Worm (Caenorhabditis elegans): ENCODE measurements around the gene pole-4.

pole-4 gene

ce11 chrII:14958113-14958512 is 11.0 kb downstream of the pole-4 start, which contains the start of gene Y53F4B.1:
Gene Y53F4B.1, minus strand, starts transcription at chrII:14958213.
- TF ChIP-seq nhr-28 (tag; optimal IDR thresholded peaks at IDR 0.05) (peak; percentile 52), aha-1 (tag) (peak; percentile 33), nhr-41 (GFP tag; IDR thresholded peaks at IDR 0.05) (no peak)

- TF ChIP-seq nhr-42 (GFP tag; IDR thresholded peaks at IDR 0.05) (peak; percentile 43; the same call in 1 of the 2 replicates), ceh-28 (tag; optimal IDR thresholded peaks at IDR 0.05) (peak; percentile 94), lim-7 (GFP tag; IDR thresholded peaks at IDR 0.05) (no peak)
Measured at ce11 chrII:14952464-14953064, 16.6 kb downstream of the pole-4 start.

ce11 chrII:14946545-14946944 is 22.6 kb downstream of the pole-4 start:
- TF ChIP-seq fkh-10 (GFP tag; optimal IDR thresholded peaks at IDR 0.05) (peak; percentile 19), php-3 (GFP tag; IDR thresholded peaks at IDR 0.05) (no peak), nhr-42 (GFP tag; IDR thresholded peaks at IDR 0.05) (peak; percentile 67; the same call in 1 of the 2 replicates), aha-1 (tag) (peak; percentile 39)

- TF ChIP-seq snpc-4 (tag; optimal IDR thresholded peaks at IDR 0.05), result no peak
Measured at ce11 chrII:14945518-14945917, 23.6 kb downstream of the pole-4 start.

- TF ChIP-seq fos-1 (tag; optimal IDR thresholded peaks at IDR 0.05) (no peak), hmg-1.1 (GFP tag; IDR thresholded peaks at IDR 0.05) (no peak), hlh-11 (tag; optimal IDR thresholded peaks at IDR 0.05) (no peak), mes-2 (tag; optimal IDR thresholded peaks at IDR 0.05; ENCODE audit: poor library complexity, severe bottlenecking) (no peak), skn-1 (tag; optimal IDR thresholded peaks at IDR 0.05) (no peak), php-3 (GFP tag; IDR thresholded peaks at IDR 0.05) (no peak), ceh-20 (GFP tag; IDR thresholded peaks at IDR 0.05) (no peak), mxl-3 (GFP tag; optimal IDR thresholded peaks at IDR 0.05) (no peak), vab-7 (GFP tag; IDR thresholded peaks at IDR 0.05) (no peak), nhr-77 (tag; optimal IDR thresholded peaks at IDR 0.05) (no peak), pha-4 (GFP tag; IDR thresholded peaks at IDR 0.05) (no peak), pha-4 (tag; optimal IDR thresholded peaks at IDR 0.05) (no peak), egl-43 (GFP tag; IDR thresholded peaks at IDR 0.05) (no peak), R02D3.7 (tag; optimal IDR thresholded peaks at IDR 0.05) (no peak), cey-2 (tag; optimal IDR thresholded peaks at IDR 0.05; ENCODE audit: borderline replicate concordance, insufficient read depth) (no peak), nhr-48 (tag; optimal IDR thresholded peaks at IDR 0.05) (no peak), ztf-11 (tag; optimal IDR thresholded peaks at IDR 0.05) (no peak), F10B5.3 (tag; optimal IDR thresholded peaks at IDR 0.05) (no peak), zfp-2 (tag; optimal IDR thresholded peaks at IDR 0.05) (no peak), tag-97 (GFP tag; IDR thresholded peaks at IDR 0.05) (no peak), lir-3 (tag; optimal IDR thresholded peaks at IDR 0.05) (no peak)
Measured at ce11 chrII:14940980-14941379, 28.2 kb downstream of the pole-4 start.

- TF ChIP-seq hlh-30 (tag; optimal IDR thresholded peaks at IDR 0.05; ENCODE audit: insufficient read depth), result no peak
- no peak for TF ChIP-seq ctbp-1 (GFP tag; IDR thresholded peaks at IDR 0.05)
- TF ChIP-seq lin-29 (GFP tag; IDR thresholded peaks at IDR 0.05), result no peak
- 0 out of 2 replicates have a peak, but pooled peaks have one; percentile 43 for TF ChIP-seq nhr-42 (GFP tag; IDR thresholded peaks at IDR 0.05)
Measured at ce11 chrII:14940325-14940724, 28.8 kb downstream of the pole-4 start.

All from whole organism, L4 larva.